Worm (Caenorhabditis elegans): Measurements from ENCODE around the gene fbxa-141.

fbxa-141 gene

DNA sequence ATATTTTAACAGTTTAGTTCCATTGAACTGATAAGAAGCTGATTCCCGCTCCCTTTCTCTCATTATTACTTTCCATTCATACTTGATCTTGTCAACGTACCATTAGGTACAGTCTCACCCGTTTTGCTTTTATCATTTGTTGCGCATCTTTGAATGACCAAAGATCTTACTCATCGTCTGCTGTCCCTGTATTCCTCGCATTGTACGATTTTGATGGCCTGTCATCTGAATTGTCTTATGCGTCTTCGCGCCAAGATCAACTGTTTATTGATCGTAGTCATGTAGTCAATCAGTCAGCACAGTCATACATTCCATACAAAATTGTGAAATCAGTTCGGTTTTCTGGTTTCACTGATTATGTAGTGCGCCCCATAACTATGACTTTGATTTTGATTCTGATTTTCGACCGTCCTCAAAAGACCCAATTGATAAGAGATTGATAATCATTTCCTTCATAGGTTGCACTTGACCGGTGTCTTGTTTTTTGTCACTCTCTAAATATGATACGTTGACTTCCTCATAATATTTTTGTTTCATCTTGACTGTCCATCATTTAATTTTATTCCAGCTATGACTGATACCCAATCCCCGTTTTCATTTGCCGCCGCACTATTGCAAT lies 45.3 kb upstream of the fbxa-141 start, which contains the start of gene nhr-3 (continued):
- peak; percentile 56 for TF ChIP-seq hlh-11 (tag; optimal IDR thresholded peaks at IDR 0.05)
- no peak for TF ChIP-seq F26F4.8 (GFP tag; conservative IDR thresholded peaks at IDR 0.05)
- TF ChIP-seq fos-1 (tag; optimal IDR thresholded peaks at IDR 0.05) = no peak

DNA sequence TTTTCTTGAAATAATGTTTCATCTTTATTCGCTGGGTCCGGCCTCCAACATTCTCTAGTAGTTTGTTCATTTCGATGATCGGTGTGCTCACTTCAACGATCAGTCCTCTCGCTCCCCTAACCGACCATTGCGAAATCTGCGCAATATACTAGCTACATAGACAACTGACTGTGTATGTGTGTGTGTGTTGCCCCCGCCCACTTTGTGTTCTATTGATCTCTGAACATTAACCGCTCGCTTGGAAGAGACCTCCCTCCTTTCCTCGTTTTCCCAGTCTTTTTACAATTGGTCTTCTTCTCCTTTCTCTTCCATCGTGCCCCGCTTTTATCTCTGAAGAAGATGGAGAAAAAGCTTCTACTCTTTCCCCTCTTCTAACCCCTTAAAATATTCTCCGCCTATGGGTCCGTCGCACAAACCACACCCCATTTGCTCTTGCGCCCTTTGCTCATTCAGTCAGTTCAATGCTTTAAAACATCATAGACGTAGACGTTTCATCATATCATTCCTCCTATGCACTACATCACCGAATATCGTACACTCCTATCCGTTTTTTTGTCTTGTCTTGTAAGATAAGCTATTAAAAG lies 44.7 kb upstream of the fbxa-141 start:
- TF ChIP-seq nhr-11 (tag; optimal IDR thresholded peaks at IDR 0.05) (no peak), T26A8.4 (GFP tag; IDR thresholded peaks at IDR 0.05) (0 out of 2 replicates have a peak, but pooled peaks have one; percentile 18), mdt-29 (GFP tag; IDR thresholded peaks at IDR 0.05) (no peak), Y75B8A.6 (GFP tag; IDR thresholded peaks at IDR 0.05) (no peak), mep-1 (tag; optimal IDR thresholded peaks at IDR 0.05) (peak; percentile 60), ceh-32 (tag; optimal IDR thresholded peaks at IDR 0.05; ENCODE audit: poor library complexity) (no peak), rbr-2 (tag; optimal IDR thresholded peaks at IDR 0.05) (peak; percentile 19), lir-3 (tag; optimal IDR thresholded peaks at IDR 0.05) (no peak), ces-1 (GFP tag; optimal IDR thresholded peaks at IDR 0.05) (no peak), lsy-2 (tag; optimal IDR thresholded peaks at IDR 0.05) (peak in 1 of 2 experiments; percentile 18), tra-1 (GFP tag; IDR thresholded peaks at IDR 0.05) (no peak; the same call in 1 of the 2 replicates), pqm-1 (tag; optimal IDR thresholded peaks at IDR 0.05) (no peak), nhr-42 (GFP tag; IDR thresholded peaks at IDR 0.05) (no peak), dmd-8 (GFP tag; IDR thresholded peaks at IDR 0.05) (no peak), F10B5.3 (tag; optimal IDR thresholded peaks at IDR 0.05) (no peak), cey-2 (tag; optimal IDR thresholded peaks at IDR 0.05; ENCODE audit: borderline replicate concordance, insufficient read depth) (no peak), snpc-4 (tag; optimal IDR thresholded peaks at IDR 0.05) (no peak), dve-1 (tag; optimal IDR thresholded peaks at IDR 0.05; ENCODE audit: insufficient read depth) (peak; percentile 47), Y5F2A.4 (GFP tag; optimal IDR thresholded peaks at IDR 0.05) (no peak), nhr-111 (GFP tag; optimal IDR thresholded peaks at IDR 0.05) (no peak), mxl-2 (GFP tag; conservative IDR thresholded peaks at IDR 0.05) (no peak), nhr-6 (tag; optimal IDR thresholded peaks at IDR 0.05) (no peak), sdz-12 (GFP tag; optimal IDR thresholded peaks at IDR 0.05) (no peak), madf-5 (GFP tag; IDR thresholded peaks at IDR 0.05) (no peak), unc-130 (GFP tag; optimal IDR thresholded peaks at IDR 0.05) (no peak), nhr-237 (tag; optimal IDR thresholded peaks at IDR 0.05) (no peak), jun-1 (tag; optimal IDR thresholded peaks at IDR 0.05) (no peak), D1046.2 (GFP tag; IDR thresholded peaks at IDR 0.05) (no peak), nhr-102 (tag; optimal IDR thresholded peaks at IDR 0.05) (no peak), Y48G9A.11 (GFP tag; IDR thresholded peaks at IDR 0.05) (no peak), hmg-1.1 (GFP tag; IDR thresholded peaks at IDR 0.05) (peak; percentile 81), mdl-1 (tag; optimal IDR thresholded peaks at IDR 0.05) (peak in 1 of 2 experiments; percentile 79), lin-1 (GFP tag; IDR thresholded peaks at IDR 0.05) (no peak), nhr-48 (tag; optimal IDR thresholded peaks at IDR 0.05) (peak; percentile 5), ctbp-1 (GFP tag; IDR thresholded peaks at IDR 0.05) (peak; percentile 80), F49E8.2 (tag; optimal IDR thresholded peaks at IDR 0.05; ENCODE audit: borderline replicate concordance) (no peak), zag-1 (tag; optimal IDR thresholded peaks at IDR 0.05) (no peak), set-16 (GFP tag; IDR thresholded peaks at IDR 0.05) (peak; percentile 19; the same call in 1 of the 2 replicates), lin-15B (tag; optimal IDR thresholded peaks at IDR 0.05) (no peak), vab-7 (GFP tag; IDR thresholded peaks at IDR 0.05) (no peak), dmd-9 (GFP tag; IDR thresholded peaks at IDR 0.05) (no peak), egl-27 (tag; optimal IDR thresholded peaks at IDR 0.05) (no peak), tag-97 (GFP tag; IDR thresholded peaks at IDR 0.05) (no peak), ceh-62 (tag; optimal IDR thresholded peaks at IDR 0.05) (no peak), daf-12 (tag; optimal IDR thresholded peaks at IDR 0.05) (no peak)

Measured in whole organism, L4 larva.